Fruit fly (Drosophila melanogaster) S2 (cell line): ENCODE measurements around the gene CG1575.

Source experiments
- CG8478 ChIP-seq: fragments of >200 bp; optimal IDR thresholded peaks from 2 replicates; lab custom pipeline; 2018
- CTCF ChIP-seq, 2 experiments: fragments of >200 bp; optimal IDR thresholded peaks; 2 replicates each; lab custom pipeline; 2018

- TF ChIP-seq CG8478 = no peak
- no peak for TF ChIP-seq CTCF (optimal IDR thresholded peaks at IDR 0.05; lab: Kevin White, UChicago)
These were observed 35.9 kb downstream of the CG1575 start, which contains the start of gene CG18262 for dm6 chrX:8152718-8153117.
